Worm (Caenorhabditis elegans) whole organism, early embryonic: ENCODE data around the gene ugt-17.

Source experiments
- B0310.2 ChIP-seq: sonication (generic microtip); optimal IDR thresholded peaks from 2 replicates; lab custom pipeline; 2016; ENCODE audit warnings: mild to moderate bottlenecking, missing genetic modification characterization, missing compliant biosample characterization
- F13C5.2 ChIP-seq: sonication (generic microtip); optimal IDR thresholded peaks from 2 replicates; lab custom pipeline; 2017; ENCODE audit warnings: mild to moderate bottlenecking, missing genetic modification characterization, inconsistent platforms, missing compliant biosample characterization
- aly-1 ChIP-seq: sonication (generic microtip); optimal IDR thresholded peaks from 2 replicates; lab custom pipeline; 2016; ENCODE audit warnings: missing genetic modification characterization, missing compliant biosample characterization
- ama-1 ChIP-seq: fragments of 150-350 bp; optimal IDR thresholded peaks from 2 replicates; lab custom pipeline; 2014
- ceh-13 ChIP-seq: fragments of 200-800 bp; sonication (Bioruptor generic); optimal IDR thresholded peaks from 2 replicates; lab custom pipeline; 2018; ENCODE audit warnings: mild to moderate bottlenecking, missing genetic modification characterization, missing compliant biosample characterization
- tbx-37 ChIP-seq: fragments of 200-800 bp; sonication (Bioruptor generic); conservative IDR thresholded peaks from 2 replicates; pipeline ENCODE4 v1.3.6; 2022; ENCODE audit warnings: missing genetic modification reagents, missing genetic modification characterization, missing compliant biosample characterization
- tra-4 ChIP-seq: sonication (generic microtip); optimal IDR thresholded peaks from 2 replicates; lab custom pipeline; 2017; ENCODE audit warnings: missing genetic modification characterization, missing compliant biosample characterization

DNA sequence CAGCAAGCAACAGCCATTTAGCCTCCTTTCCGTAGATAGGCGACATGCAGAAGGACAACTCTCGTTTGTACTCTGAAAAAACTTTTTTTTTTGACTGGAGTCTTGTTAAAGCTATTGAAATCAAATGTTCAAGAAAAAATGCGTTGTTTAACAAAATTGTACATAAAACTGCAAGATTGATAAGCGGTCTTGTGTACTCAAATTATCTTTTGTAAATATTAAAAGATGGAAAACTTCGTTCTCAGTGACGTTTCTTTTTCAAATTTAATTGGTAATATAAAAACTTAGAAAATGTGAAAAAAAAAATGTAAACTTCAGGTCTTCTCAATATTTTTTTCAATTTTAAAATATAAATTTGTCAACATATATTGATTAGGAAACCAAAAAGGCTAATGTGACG is 6.4 kb upstream of the ugt-17 start:
- no peak for TF ChIP-seq ama-1
- no peak for TF ChIP-seq F13C5.2 (tag; lab: Kevin White, UChicago)
- no peak for TF ChIP-seq tbx-37 (GFP tag; lab: Robert Waterston, UW)
- no peak for TF ChIP-seq B0310.2 (tag; lab: Kevin White, UChicago)
- TF ChIP-seq aly-1 (tag; lab: Kevin White, UChicago): no peak
- TF ChIP-seq tra-4 (tag; lab: Kevin White, UChicago): no peak
- no peak for TF ChIP-seq ceh-13
